Worm (Caenorhabditis elegans): ENCODE data around the gene math-41.

DNA sequence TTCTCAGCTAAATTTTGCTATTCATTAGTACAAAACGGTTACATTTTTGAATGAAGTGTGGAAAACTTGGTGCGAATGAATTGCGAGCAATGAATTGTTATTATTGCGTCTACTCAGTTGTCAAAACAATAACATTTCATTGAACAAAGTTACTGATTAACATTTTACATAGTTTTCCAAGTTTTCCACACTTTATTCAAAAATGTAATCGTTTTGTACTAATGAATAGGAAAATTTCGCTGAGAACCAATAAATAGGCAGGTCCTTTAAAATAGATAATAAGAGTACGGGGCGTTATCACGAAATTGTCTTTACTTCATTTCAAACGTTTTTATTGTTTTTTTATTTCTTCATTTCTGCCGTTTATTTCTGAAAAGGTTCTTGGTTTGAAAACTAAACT is 42.0 kb upstream of the math-41 start, which contains the start of gene math-4:
- TF ChIP-seq elt-4 (tag; optimal IDR thresholded peaks at IDR 0.05) = no peak
- no peak for TF ChIP-seq hlh-8 (tag; optimal IDR thresholded peaks at IDR 0.05)
- TF ChIP-seq sox-4 (tag; optimal IDR thresholded peaks at IDR 0.05) = no peak
- no peak for TF ChIP-seq elt-2 (tag; optimal IDR thresholded peaks at IDR 0.05)
- TF ChIP-seq fkh-10 (GFP tag; optimal IDR thresholded peaks at IDR 0.05) = no peak
- TF ChIP-seq C38D4.7 (GFP tag; optimal IDR thresholded peaks at IDR 0.05) = no peak
- TF ChIP-seq hlh-6 (tag; optimal IDR thresholded peaks at IDR 0.05) = no peak
- no peak for TF ChIP-seq lin-11 (tag; optimal IDR thresholded peaks at IDR 0.05)
